Worm (Caenorhabditis elegans) whole organism, L1 larva: ENCODE results near the gene Y38E10A.2.
"Not testable (repeated sequence)": the region's sequence is repeated elsewhere in the genome, so short reads cannot be mapped to it uniquely, and the experiment has no call there.

ENCODE experiments used
- C34B4.2 ChIP-seq: sonication (generic microtip); optimal IDR thresholded peaks from 2 replicates; lab custom pipeline; 2017; ENCODE audit warnings: mild to moderate bottlenecking, missing genetic modification characterization, missing compliant biosample characterization
- Y116A8C.19 ChIP-seq: sonication (generic microtip); optimal IDR thresholded peaks from 2 replicates; lab custom pipeline; 2016; ENCODE audit warnings: missing compliant biosample characterization, missing genetic modification characterization, borderline replicate concordance
- alr-1 ChIP-seq: fragments of 200-800 bp; sonication (Bioruptor generic); optimal IDR thresholded peaks from 2 replicates; lab custom pipeline; 2018; ENCODE audit warnings: borderline replicate concordance, mild to moderate bottlenecking, missing genetic modification characterization, missing compliant biosample characterization
- aly-2 ChIP-seq: fragments of 150-350 bp; optimal IDR thresholded peaks from 2 replicates; lab custom pipeline; 2014; ENCODE audit warnings: missing biosample characterization, missing genetic modification characterization
- ceh-63 ChIP-seq: fragments of 200-800 bp; sonication (Bioruptor generic); optimal IDR thresholded peaks from 2 replicates; lab custom pipeline; 2018; ENCODE audit warnings: mild to moderate bottlenecking, missing genetic modification characterization, missing compliant biosample characterization
- ceh-82 ChIP-seq, 3 experiments: fragments of 150-350 bp in 1 of 3; sonication (generic microtip) in 2 of 3; optimal IDR thresholded peaks; 2 replicates each; lab custom pipeline; 2014 to 2017; ENCODE audit warnings: missing biosample characterization in 3 of 3, missing genetic modification characterization in 3 of 3
- ceh-88 ChIP-seq: fragments of 200-800 bp; sonication (Bioruptor generic); IDR thresholded peaks from 2 replicates; pipeline ENCODE4 v1.3.6; 2022; ENCODE audit warnings: missing genetic modification characterization, missing compliant biosample characterization
- ces-1 ChIP-seq: fragments of 150-350 bp; optimal IDR thresholded peaks from 2 replicates; lab custom pipeline; 2014; ENCODE audit warnings: missing biosample characterization, missing genetic modification reagents, missing genetic modification characterization
- dpl-1 ChIP-seq, 3 experiments: fragments of 150-350 bp in 2 of 3; sonication (generic microtip) in 1 of 3; optimal IDR thresholded peaks; 2 replicates each; lab custom pipeline; 2014 to 2017; ENCODE audit warnings: missing biosample characterization in 3 of 3, missing genetic modification characterization in 3 of 3, missing genetic modification reagents in 3 of 3
- dsc-1 ChIP-seq: sonication (generic microtip); optimal IDR thresholded peaks from 2 replicates; lab custom pipeline; 2016; ENCODE audit warnings: mild to moderate bottlenecking, missing genetic modification characterization, missing compliant biosample characterization
- efl-3 ChIP-seq: fragments of 200-800 bp; sonication (Bioruptor generic); optimal IDR thresholded peaks from 2 replicates; lab custom pipeline; 2018; ENCODE audit warnings: mild to moderate bottlenecking, missing genetic modification characterization, missing compliant biosample characterization
- elt-2 ChIP-seq: sonication (generic microtip); optimal IDR thresholded peaks from 2 replicates; lab custom pipeline; 2016; ENCODE audit warnings: missing genetic modification characterization, mild to moderate bottlenecking, inconsistent platforms, missing compliant biosample characterization, missing genetic modification reagents
- elt-3 ChIP-seq, 6 experiments: fragments of 150-350 bp in 1 of 6; sonication (generic microtip); optimal IDR thresholded peaks; 2 replicates each; lab custom pipeline; 2017 to 2018; ENCODE audit warnings: missing biosample characterization in 6 of 6, missing genetic modification characterization in 6 of 6, inconsistent platforms in 1 of 6
- ets-5 ChIP-seq: fragments of 200-800 bp; sonication (Bioruptor generic); IDR thresholded peaks from 2 replicates; pipeline ENCODE4 v1.3.6; 2022; ENCODE audit warnings: missing genetic modification characterization, missing compliant biosample characterization
- fkh-8 ChIP-seq: sonication (generic microtip); optimal IDR thresholded peaks from 2 replicates; lab custom pipeline; 2016; ENCODE audit warnings: mild to moderate bottlenecking, missing genetic modification characterization, missing compliant biosample characterization
- hlh-17 ChIP-seq: fragments of 200-800 bp; sonication (Bioruptor generic); optimal IDR thresholded peaks from 2 replicates; lab custom pipeline; 2018; ENCODE audit warnings: missing genetic modification characterization, mild to moderate bottlenecking, missing compliant biosample characterization, moderate library complexity, borderline replicate concordance
- hpl-2 ChIP-seq: fragments of 150-350 bp; optimal IDR thresholded peaks from 2 replicates; lab custom pipeline; 2014; ENCODE audit warnings: missing biosample characterization, missing genetic modification reagents, missing genetic modification characterization
- jun-1 ChIP-seq: fragments of 150-350 bp; optimal IDR thresholded peaks from 2 replicates; lab custom pipeline; 2014; ENCODE audit warnings: missing biosample characterization, missing genetic modification reagents, missing genetic modification characterization
- lin-14 ChIP-seq: fragments of 200-800 bp; sonication (Bioruptor generic); optimal IDR thresholded peaks from 2 replicates; lab custom pipeline; 2018; ENCODE audit warnings: mild to moderate bottlenecking, missing genetic modification characterization, moderate library complexity, missing compliant biosample characterization
- nhr-11 ChIP-seq: fragments of 150-350 bp; optimal IDR thresholded peaks from 2 replicates; lab custom pipeline; 2014; ENCODE audit warnings: missing biosample characterization, missing genetic modification characterization
- nhr-12 ChIP-seq: sonication (generic microtip); optimal IDR thresholded peaks from 2 replicates; lab custom pipeline; 2017; ENCODE audit warnings: missing biosample characterization, missing genetic modification characterization
- nhr-19 ChIP-seq: fragments of 200-800 bp; sonication (Bioruptor generic); conservative IDR thresholded peaks from 2 replicates; pipeline ENCODE4 v1.3.6; 2022; ENCODE audit warnings: missing genetic modification characterization, missing compliant biosample characterization
- nhr-20 ChIP-seq: sonication (generic microtip); optimal IDR thresholded peaks from 2 replicates; lab custom pipeline; 2016; ENCODE audit warnings: mild to moderate bottlenecking, missing genetic modification characterization, missing compliant biosample characterization
- nhr-28 ChIP-seq: fragments of 150-350 bp; optimal IDR thresholded peaks from 2 replicates; lab custom pipeline; 2014; ENCODE audit warnings: missing biosample characterization, missing genetic modification characterization
- nhr-71 ChIP-seq: sonication (generic microtip); optimal IDR thresholded peaks from 2 replicates; lab custom pipeline; 2016; ENCODE audit warnings: mild to moderate bottlenecking, missing genetic modification characterization, moderate library complexity, missing compliant biosample characterization
- nhr-84 ChIP-seq: sonication (generic microtip); optimal IDR thresholded peaks from 2 replicates; lab custom pipeline; 2017; ENCODE audit warnings: missing biosample characterization, missing genetic modification characterization
- pqm-1 ChIP-seq: sonication (generic microtip); optimal IDR thresholded peaks from 3 replicates; lab custom pipeline; 2017; ENCODE audit warnings: missing biosample characterization, missing genetic modification characterization
- sup-37 ChIP-seq: fragments of 200-800 bp; sonication (Bioruptor generic); optimal IDR thresholded peaks from 2 replicates; lab custom pipeline; 2018; ENCODE audit warnings: mild to moderate bottlenecking, missing genetic modification characterization, missing compliant biosample characterization
- swsn-7 ChIP-seq: sonication (generic microtip); optimal IDR thresholded peaks from 2 replicates; lab custom pipeline; 2016; ENCODE audit warnings: missing genetic modification characterization, missing compliant biosample characterization
- tbx-2 ChIP-seq: sonication (generic microtip); optimal IDR thresholded peaks from 2 replicates; lab custom pipeline; 2016; ENCODE audit warnings: missing genetic modification characterization, missing compliant biosample characterization
- unc-62 ChIP-seq: fragments of 150-350 bp; optimal IDR thresholded peaks from 2 replicates; lab custom pipeline; 2014; ENCODE audit warnings: missing biosample characterization, missing genetic modification reagents, missing genetic modification characterization
- unc-86 ChIP-seq: sonication (generic microtip); optimal IDR thresholded peaks from 2 replicates; lab custom pipeline; 2016; ENCODE audit warnings: missing genetic modification characterization, missing compliant biosample characterization
- xbp-1 ChIP-seq: sonication (generic microtip); optimal IDR thresholded peaks from 2 replicates; lab custom pipeline; 2016; ENCODE audit warnings: missing genetic modification characterization, missing compliant biosample characterization
- ztf-4 ChIP-seq: fragments of 150-350 bp; optimal IDR thresholded peaks from 2 replicates; lab custom pipeline; 2014; ENCODE audit warnings: missing biosample characterization, missing genetic modification characterization

The Y38E10A.2 gene

ce11 chrII:12539395-12539794 is 34.0 kb downstream of the Y38E10A.2 start:
- TF ChIP-seq unc-62 (GFP tag; lab: Kevin White, UChicago) (no peak), alr-1 (no peak), dpl-1 (GFP tag; optimal IDR thresholded peaks at IDR 0.05; lab: Kevin White, UChicago) (no peak), ceh-63 (GFP tag; lab: Kevin White, UChicago) (no peak), elt-2 (tag; lab: Kevin White, UChicago) (no peak)

- not testable (repeated sequence) for TF ChIP-seq hlh-17; elt-3 (tag; optimal IDR thresholded peaks at IDR 0.05; lab: Kevin White, UChicago); ces-1 (GFP tag; lab: Kevin White, UChicago)
Measured at ce11 chrII:12536203-12536602, 37.2 kb downstream of the Y38E10A.2 start, which contains the start of gene F49C5.3. TSS of gene F49C5.3 (plus strand) at chrII:12536503.

- TF ChIP-seq aly-2 (tag; lab: Kevin White, UChicago) (no peak), dsc-1 (tag; lab: Kevin White, UChicago) (peak; percentile 64), sup-37 (GFP tag; lab: Kevin White, UChicago) (no peak)
- TF ChIP-seq, all 84 proteins: peak for 1
Measured at ce11 chrII:12535297-12535803, 38.1 kb downstream of the Y38E10A.2 start, which contains the start of gene nimk-1. TSS of gene nimk-1 (plus strand) at chrII:12535753.

ce11 chrII:12530958-12531357 is 42.5 kb downstream of the Y38E10A.2 start, which contains the start of gene srx-120:
TSS of gene srx-120 (plus strand) at chrII:12531258.
- TF ChIP-seq fkh-8: no peak
- no peak for TF ChIP-seq efl-3 (GFP tag; lab: Kevin White, UChicago)
- TF ChIP-seq swsn-7 (tag; lab: Kevin White, UChicago): no peak
- no peak for TF ChIP-seq unc-86 (tag; lab: Kevin White, UChicago)

- TF ChIP-seq ceh-88 (GFP tag; lab: Robert Waterston, UW): no peak
- TF ChIP-seq C34B4.2: no peak
- no peak for TF ChIP-seq ets-5 (GFP tag; lab: Robert Waterston, UW)
- no peak for TF ChIP-seq pqm-1
- no peak for TF ChIP-seq aly-2 (tag; lab: Kevin White, UChicago)
- no peak for TF ChIP-seq unc-86 (tag; lab: Kevin White, UChicago)
- no peak for TF ChIP-seq lin-14 (GFP tag; lab: Kevin White, UChicago)
- TF ChIP-seq nhr-20 (tag; lab: Kevin White, UChicago): no peak
- TF ChIP-seq Y116A8C.19 (tag; lab: Kevin White, UChicago): no peak
- TF ChIP-seq ceh-82 (tag; optimal IDR thresholded peaks at IDR 0.05; lab: Kevin White, UChicago): no peak
- no peak for TF ChIP-seq nhr-11 (tag; lab: Kevin White, UChicago)
- no peak for TF ChIP-seq nhr-71 (tag; lab: Kevin White, UChicago)
- TF ChIP-seq nhr-12 (tag; lab: Kevin White, UChicago): no peak
- no peak for TF ChIP-seq nhr-84 (tag; lab: Kevin White, UChicago)
- TF ChIP-seq nhr-28 (tag; lab: Kevin White, UChicago): no peak
- no peak for TF ChIP-seq elt-2 (tag; lab: Kevin White, UChicago)
- TF ChIP-seq hpl-2: no peak
- no peak for TF ChIP-seq efl-3 (GFP tag; lab: Kevin White, UChicago)
- TF ChIP-seq ztf-4 (tag; lab: Kevin White, UChicago): no peak
Measured at ce11 chrII:12527947-12528346, 45.5 kb downstream of the Y38E10A.2 start, which contains the start of gene srx-119. TSS of gene srx-119 (plus strand) at chrII:12528247.

- TF ChIP-seq tbx-2 (tag; lab: Kevin White, UChicago) (no peak), nhr-19 (GFP tag; lab: Robert Waterston, UW) (no peak), xbp-1 (tag; lab: Kevin White, UChicago) (no peak), ceh-82 (tag; optimal IDR thresholded peaks at IDR 0.05; lab: Kevin White, UChicago) (no peak), jun-1 (tag; lab: Kevin White, UChicago) (no peak)
Measured at ce11 chrII:12525526-12525925, 47.9 kb downstream of the Y38E10A.2 start, which contains the start of gene srx-118. TSS of gene srx-118 (plus strand) at chrII:12525826.
